Worm (Caenorhabditis elegans): ENCODE measurements around the gene F40F8.12.

- TF ChIP-seq fos-1 (tag; optimal IDR thresholded peaks at IDR 0.05) (no peak), nhr-12 (tag; optimal IDR thresholded peaks at IDR 0.05) (no peak), zag-1 (tag; optimal IDR thresholded peaks at IDR 0.05) (no peak), elt-2 (tag; optimal IDR thresholded peaks at IDR 0.05) (no peak), nhr-25 (tag; optimal IDR thresholded peaks at IDR 0.05) (no peak), unc-62 (GFP tag; optimal IDR thresholded peaks at IDR 0.05) (no peak), fkh-10 (GFP tag; optimal IDR thresholded peaks at IDR 0.05) (no peak), elt-1 (tag; optimal IDR thresholded peaks at IDR 0.05) (no peak), elt-3 (tag; optimal IDR thresholded peaks at IDR 0.05) (no peak), nhr-77 (tag; optimal IDR thresholded peaks at IDR 0.05) (no peak), lin-39 (tag; optimal IDR thresholded peaks at IDR 0.05) (no peak), nhr-28 (tag; optimal IDR thresholded peaks at IDR 0.05) (no peak)
Measured at ce11 chrII:11175347-11175746, 45.7 kb downstream of the F40F8.12 start.

Data from whole organism, L3 larva.